Worm (Caenorhabditis elegans) whole organism, L1 larva: ENCODE measurements around the gene C48B4.13.
A peak's percentile ranks its signal among the peaks of the same experiment; 100 is the strongest.

Experiments used
- F16B12.6 ChIP-seq: fragments of 150-350 bp; optimal IDR thresholded peaks from 2 replicates; lab custom pipeline; 2014; ENCODE audit warnings: missing biosample characterization, missing genetic modification characterization
- aha-1 ChIP-seq: fragments of 150-350 bp; optimal IDR thresholded peaks from 2 replicates; lab custom pipeline; 2014; ENCODE audit warnings: missing biosample characterization, missing genetic modification characterization
- alr-1 ChIP-seq: fragments of 200-800 bp; sonication (Bioruptor generic); optimal IDR thresholded peaks from 2 replicates; lab custom pipeline; 2018; ENCODE audit warnings: borderline replicate concordance, mild to moderate bottlenecking, missing genetic modification characterization, missing compliant biosample characterization
- ceh-63 ChIP-seq: fragments of 200-800 bp; sonication (Bioruptor generic); optimal IDR thresholded peaks from 2 replicates; lab custom pipeline; 2018; ENCODE audit warnings: mild to moderate bottlenecking, missing genetic modification characterization, missing compliant biosample characterization
- ceh-8 ChIP-seq: fragments of 200-800 bp; sonication (Bioruptor generic); optimal IDR thresholded peaks from 2 replicates; lab custom pipeline; 2018; ENCODE audit warnings: mild to moderate bottlenecking, missing genetic modification characterization, moderate library complexity, missing compliant biosample characterization
- ceh-90 ChIP-seq: sonication (generic microtip); optimal IDR thresholded peaks from 2 replicates; lab custom pipeline; 2016; ENCODE audit warnings: missing genetic modification characterization, missing compliant biosample characterization
- ces-1 ChIP-seq: fragments of 150-350 bp; optimal IDR thresholded peaks from 2 replicates; lab custom pipeline; 2014; ENCODE audit warnings: missing biosample characterization, missing genetic modification reagents, missing genetic modification characterization
- dpl-1 ChIP-seq, 3 experiments: fragments of 150-350 bp in 2 of 3; sonication (generic microtip) in 1 of 3; optimal IDR thresholded peaks; 2 replicates each; lab custom pipeline; 2014 to 2017; ENCODE audit warnings: missing biosample characterization in 3 of 3, missing genetic modification characterization in 3 of 3, missing genetic modification reagents in 3 of 3
- efl-1 ChIP-seq, 4 experiments: fragments of 150-350 bp; optimal IDR thresholded peaks in 3 of 4; peaks in 1 of 4; 1 replicate in 1 of 4; 2 replicates in 3 of 4; lab custom pipeline; 2014; ENCODE audit warnings: missing biosample characterization in 2 of 4, missing genetic modification characterization in 2 of 4, missing genetic modification reagents in 2 of 4
- egl-27 ChIP-seq, 2 experiments: fragments of 150-350 bp in 1 of 2; sonication (generic microtip); optimal IDR thresholded peaks; 3 replicates each; lab custom pipeline; 2017 to 2018; ENCODE audit warnings: missing biosample characterization in 2 of 2, missing genetic modification characterization in 2 of 2, missing genetic modification reagents in 2 of 2
- elt-2 ChIP-seq: sonication (generic microtip); optimal IDR thresholded peaks from 2 replicates; lab custom pipeline; 2016; ENCODE audit warnings: missing genetic modification characterization, mild to moderate bottlenecking, inconsistent platforms, missing compliant biosample characterization, missing genetic modification reagents
- elt-3 ChIP-seq, 6 experiments: fragments of 150-350 bp in 1 of 6; sonication (generic microtip); optimal IDR thresholded peaks; 2 replicates each; lab custom pipeline; 2017 to 2018; ENCODE audit warnings: missing biosample characterization in 6 of 6, missing genetic modification characterization in 6 of 6, inconsistent platforms in 1 of 6
- fkh-10 ChIP-seq: sonication (generic microtip); optimal IDR thresholded peaks from 2 replicates; lab custom pipeline; 2017; ENCODE audit warnings: missing biosample characterization, missing genetic modification reagents, missing genetic modification characterization
- grh-1 ChIP-seq: fragments of 200-800 bp; sonication (Bioruptor generic); IDR thresholded peaks from 2 replicates; pipeline ENCODE4 v1.3.6; 2022; ENCODE audit warnings: missing genetic modification reagents, missing genetic modification characterization, missing compliant biosample characterization
- hlh-17 ChIP-seq: fragments of 200-800 bp; sonication (Bioruptor generic); optimal IDR thresholded peaks from 2 replicates; lab custom pipeline; 2018; ENCODE audit warnings: missing genetic modification characterization, mild to moderate bottlenecking, missing compliant biosample characterization, moderate library complexity, borderline replicate concordance
- hlh-4 ChIP-seq: sonication (generic microtip); optimal IDR thresholded peaks from 2 replicates; lab custom pipeline; 2016; ENCODE audit warnings: mild to moderate bottlenecking, missing genetic modification characterization, missing compliant biosample characterization
- hpl-2 ChIP-seq: fragments of 150-350 bp; optimal IDR thresholded peaks from 2 replicates; lab custom pipeline; 2014; ENCODE audit warnings: missing biosample characterization, missing genetic modification reagents, missing genetic modification characterization
- jun-1 ChIP-seq: fragments of 150-350 bp; optimal IDR thresholded peaks from 2 replicates; lab custom pipeline; 2014; ENCODE audit warnings: missing biosample characterization, missing genetic modification reagents, missing genetic modification characterization
- lin-14 ChIP-seq: fragments of 200-800 bp; sonication (Bioruptor generic); optimal IDR thresholded peaks from 2 replicates; lab custom pipeline; 2018; ENCODE audit warnings: mild to moderate bottlenecking, missing genetic modification characterization, moderate library complexity, missing compliant biosample characterization
- lin-35 ChIP-seq, 2 experiments: fragments of 150-350 bp; optimal IDR thresholded peaks; 2 replicates each; lab custom pipeline; 2014; ENCODE audit warnings: missing biosample characterization in 2 of 2, missing genetic modification characterization in 2 of 2, missing genetic modification reagents in 2 of 2
- lsy-2 ChIP-seq, 2 experiments: fragments of 150-350 bp; optimal IDR thresholded peaks; 2 replicates each; lab custom pipeline; 2014; ENCODE audit warnings: missing biosample characterization in 2 of 2, missing genetic modification characterization in 2 of 2
- mdl-1 ChIP-seq, 2 experiments: fragments of 150-350 bp; optimal IDR thresholded peaks; 2 replicates each; lab custom pipeline; 2014 to 2017; ENCODE audit warnings: missing biosample characterization in 2 of 2, missing genetic modification characterization in 2 of 2, inconsistent platforms in 1 of 2
- mef-2 ChIP-seq: fragments of 150-350 bp; optimal IDR thresholded peaks from 2 replicates; lab custom pipeline; 2014; ENCODE audit warnings: missing biosample characterization, missing genetic modification characterization
- nhr-237 ChIP-seq: fragments of 150-350 bp; optimal IDR thresholded peaks from 2 replicates; lab custom pipeline; 2014; ENCODE audit warnings: missing biosample characterization, missing genetic modification characterization
- nhr-28 ChIP-seq: fragments of 150-350 bp; optimal IDR thresholded peaks from 2 replicates; lab custom pipeline; 2014; ENCODE audit warnings: missing biosample characterization, missing genetic modification characterization
- nhr-47 ChIP-seq: sonication (generic microtip); optimal IDR thresholded peaks from 2 replicates; lab custom pipeline; 2016; ENCODE audit warnings: mild to moderate bottlenecking, missing genetic modification characterization, moderate library complexity, missing compliant biosample characterization
- nhr-71 ChIP-seq: sonication (generic microtip); optimal IDR thresholded peaks from 2 replicates; lab custom pipeline; 2016; ENCODE audit warnings: mild to moderate bottlenecking, missing genetic modification characterization, moderate library complexity, missing compliant biosample characterization
- nhr-76 ChIP-seq: sonication (generic microtip); optimal IDR thresholded peaks from 2 replicates; lab custom pipeline; 2017; ENCODE audit warnings: missing biosample characterization, missing genetic modification characterization
- nhr-84 ChIP-seq: sonication (generic microtip); optimal IDR thresholded peaks from 2 replicates; lab custom pipeline; 2017; ENCODE audit warnings: missing biosample characterization, missing genetic modification characterization
- nhr-90 ChIP-seq: sonication (generic microtip); optimal IDR thresholded peaks from 2 replicates; lab custom pipeline; 2016; ENCODE audit warnings: mild to moderate bottlenecking, missing genetic modification characterization, missing compliant biosample characterization; ENCODE audit not compliant: poor library complexity
- pag-3 ChIP-seq: sonication (generic microtip); optimal IDR thresholded peaks from 2 replicates; lab custom pipeline; 2017; ENCODE audit warnings: missing genetic modification characterization, mild to moderate bottlenecking, missing compliant biosample characterization, antibody characterized with exemption, borderline replicate concordance; ENCODE audit not compliant: insufficient read depth
- snu-23 ChIP-seq: sonication (generic microtip); optimal IDR thresholded peaks from 2 replicates; lab custom pipeline; 2016; ENCODE audit warnings: missing genetic modification characterization, missing compliant biosample characterization
- swsn-7 ChIP-seq: sonication (generic microtip); optimal IDR thresholded peaks from 2 replicates; lab custom pipeline; 2016; ENCODE audit warnings: missing genetic modification characterization, missing compliant biosample characterization
- tbx-2 ChIP-seq: sonication (generic microtip); optimal IDR thresholded peaks from 2 replicates; lab custom pipeline; 2016; ENCODE audit warnings: missing genetic modification characterization, missing compliant biosample characterization
- tlp-1 ChIP-seq: fragments of 150-350 bp; optimal IDR thresholded peaks from 2 replicates; lab custom pipeline; 2014; ENCODE audit warnings: missing biosample characterization, missing genetic modification characterization
- zip-4 ChIP-seq: fragments of 200-800 bp; sonication (Bioruptor generic); optimal IDR thresholded peaks from 2 replicates; lab custom pipeline; 2018; ENCODE audit warnings: mild to moderate bottlenecking, missing genetic modification characterization, moderate library complexity, missing compliant biosample characterization
- ztf-11 ChIP-seq, 2 experiments: sonication (generic microtip); optimal IDR thresholded peaks; 2 replicates each; lab custom pipeline; 2016 to 2017; ENCODE audit warnings: missing genetic modification characterization in 2 of 2, missing biosample characterization in 1 of 2, missing compliant biosample characterization in 1 of 2

C48B4.13 gene

DNA sequence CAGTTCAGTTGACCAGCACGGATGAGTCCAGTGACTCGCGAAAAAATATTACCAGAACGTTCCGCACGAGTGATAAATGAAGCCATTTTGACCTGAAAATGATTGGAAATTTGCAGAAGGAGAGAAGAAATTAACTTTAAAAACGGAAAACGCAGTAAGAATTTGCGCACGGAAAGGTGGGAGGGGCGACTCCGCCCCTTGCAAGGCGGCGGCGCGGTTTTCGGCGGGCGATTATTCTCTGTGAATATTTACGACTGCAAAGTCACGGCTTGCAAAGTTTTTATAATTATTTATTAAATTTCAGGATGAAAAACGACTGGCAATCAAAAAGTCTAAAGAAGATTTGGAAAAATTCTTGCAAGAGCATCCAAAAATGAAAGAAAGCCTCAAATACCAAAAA, 45.0 kb upstream of the C48B4.13 start, which contains the start of gene mrps-23:
Gene mrps-23, minus strand, starts transcription at position 92 of the 400 bp plus-strand sequence.
- TF ChIP-seq efl-1 (optimal IDR thresholded peaks at IDR 0.05; lab: Kevin White, UChicago) (no peak), efl-1 (GFP tag; optimal IDR thresholded peaks at IDR 0.05 in 1 of 2; lab: Kevin White, UChicago) (peak in 1 of 2 experiments; percentile 16), lin-35 (GFP tag; optimal IDR thresholded peaks at IDR 0.05; lab: Kevin White, UChicago) (peak in 1 of 2 experiments; percentile 30), nhr-76 (no peak), dpl-1 (GFP tag; optimal IDR thresholded peaks at IDR 0.05; lab: Kevin White, UChicago) (peak in 1 of 3 experiments; percentile 7), snu-23 (GFP tag; lab: Kevin White, UChicago) (peak; percentile 20), elt-3 (tag; optimal IDR thresholded peaks at IDR 0.05; lab: Kevin White, UChicago) (peak in 1 of 6 experiments; percentile 12), nhr-47 (tag; lab: Kevin White, UChicago) (peak; percentile 7), ces-1 (GFP tag; lab: Kevin White, UChicago) (no peak), lsy-2 (tag; optimal IDR thresholded peaks at IDR 0.05; lab: Kevin White, UChicago) (peak in 1 of 2 experiments; percentile 35), nhr-237 (no peak), ceh-8 (no peak), pag-3 (no peak), nhr-90 (tag; lab: Kevin White, UChicago) (peak; percentile 22)

DNA sequence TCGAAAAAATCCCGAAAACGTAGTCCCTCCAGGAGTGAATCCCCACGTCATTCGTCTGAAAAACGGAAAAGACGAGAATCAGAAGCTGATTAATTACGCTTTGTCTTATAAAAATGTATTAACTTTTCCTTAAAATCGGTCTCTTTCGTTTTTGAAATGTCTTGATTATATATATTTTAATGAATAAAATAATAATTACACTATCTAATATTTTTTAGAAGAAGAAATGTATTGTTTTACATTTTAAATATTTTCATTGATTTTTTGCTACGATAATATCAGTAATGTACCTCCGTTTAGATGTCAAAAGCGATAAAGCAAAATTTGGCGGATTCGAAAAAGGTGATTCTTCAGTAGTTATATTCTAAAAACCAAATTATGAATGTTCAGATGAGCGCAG, 43.3 kb upstream of the C48B4.13 start, which contains the start of gene trpp-3:
Gene trpp-3, plus strand, starts transcription at position 301 of the 400 bp plus-strand sequence.
- TF ChIP-seq nhr-90 (tag; lab: Kevin White, UChicago) (no peak), jun-1 (no peak), zip-4 (GFP tag; lab: Kevin White, UChicago) (no peak), ceh-90 (tag; lab: Kevin White, UChicago) (no peak), pag-3 (no peak), alr-1 (tag; lab: Kevin White, UChicago) (no peak), hlh-17 (GFP tag; lab: Kevin White, UChicago) (no peak), ceh-63 (GFP tag; lab: Kevin White, UChicago) (no peak), hlh-4 (no peak), nhr-71 (tag; lab: Kevin White, UChicago) (no peak), grh-1 (no peak), mdl-1 (tag; optimal IDR thresholded peaks at IDR 0.05; lab: Kevin White, UChicago) (no peak), hpl-2 (GFP tag; lab: Kevin White, UChicago) (no peak), ztf-11 (tag; optimal IDR thresholded peaks at IDR 0.05; lab: Kevin White, UChicago) (no peak), mef-2 (tag; lab: Kevin White, UChicago) (no peak), lin-14 (GFP tag; lab: Kevin White, UChicago) (no peak), egl-27 (tag; optimal IDR thresholded peaks at IDR 0.05; lab: Kevin White, UChicago) (no peak), elt-2 (tag; lab: Kevin White, UChicago) (no peak), fkh-10 (GFP tag; lab: Kevin White, UChicago) (no peak)
- TF ChIP-seq, all 84 proteins: peak for 0

DNA sequence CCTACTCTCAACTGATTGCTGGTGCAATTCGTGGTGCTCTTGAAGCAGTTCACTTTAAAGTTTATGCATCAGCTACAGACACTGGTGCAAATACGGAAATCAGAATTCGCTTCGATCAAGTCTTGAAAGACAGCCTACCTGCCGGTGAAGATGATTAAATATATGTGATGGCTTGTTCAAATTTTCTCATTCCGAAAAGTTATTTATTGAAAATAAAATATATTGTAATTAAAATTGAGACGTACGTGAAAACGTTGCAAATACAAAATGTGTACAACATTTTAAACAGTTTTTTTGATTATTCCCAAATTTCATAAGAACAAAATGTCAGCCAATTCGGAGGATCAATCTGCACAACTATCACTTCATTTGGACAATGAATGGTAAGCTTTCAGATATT, 41.7 kb upstream of the C48B4.13 start, which contains the start of gene ZK1098.6:
Gene ZK1098.6, plus strand, starts transcription at position 301 of the 400 bp plus-strand sequence.
- TF ChIP-seq ceh-8: no peak
- TF ChIP-seq ces-1 (GFP tag; lab: Kevin White, UChicago): no peak
- TF ChIP-seq aha-1 (tag; lab: Kevin White, UChicago): no peak
- no peak for TF ChIP-seq ceh-90 (tag; lab: Kevin White, UChicago)
- no peak for TF ChIP-seq swsn-7 (tag; lab: Kevin White, UChicago)
- TF ChIP-seq tbx-2 (tag; lab: Kevin White, UChicago): no peak
- no peak for TF ChIP-seq nhr-84
- TF ChIP-seq tlp-1: no peak
- no peak for TF ChIP-seq mef-2 (tag; lab: Kevin White, UChicago)
- no peak for TF ChIP-seq nhr-28 (tag; lab: Kevin White, UChicago)
- no peak for TF ChIP-seq F16B12.6
